Worm (Caenorhabditis elegans): ENCODE results near the gene nrde-1.

- no peak for TF ChIP-seq nhr-237 (tag; optimal IDR thresholded peaks at IDR 0.05)
- TF ChIP-seq mep-1 (tag; optimal IDR thresholded peaks at IDR 0.05) = no peak
- TF ChIP-seq nhr-77 (tag; optimal IDR thresholded peaks at IDR 0.05) = no peak
Measured at ce11 chrIII:3713163-3713562, at the start of gene nrde-1.

All from whole organism, L4 larva.